Worm (Caenorhabditis elegans) whole organism, L4 larva: Measurements from ENCODE around the gene M110.3.

ENCODE experiments used
- F37D6.2 ChIP-seq: sonication (generic microtip); optimal IDR thresholded peaks from 2 replicates; lab custom pipeline; 2016; ENCODE audit warnings: mild to moderate bottlenecking, missing genetic modification characterization, missing compliant biosample characterization
- F44E2.7 ChIP-seq: fragments of 200-800 bp; sonication (Bioruptor generic); IDR thresholded peaks from 2 replicates; pipeline ENCODE4 v2.1.2; 2022; ENCODE audit warnings: missing genetic modification characterization, missing compliant biosample characterization
- T20F7.1 ChIP-seq: fragments of 200-800 bp; sonication (Bioruptor generic); optimal IDR thresholded peaks from 2 replicates; lab custom pipeline; 2018; ENCODE audit warnings: mild to moderate bottlenecking, missing genetic modification characterization, missing compliant biosample characterization
- Y5F2A.4 ChIP-seq: fragments of 200-800 bp; sonication (Bioruptor generic); optimal IDR thresholded peaks from 2 replicates; lab custom pipeline; 2018; ENCODE audit warnings: mild to moderate bottlenecking, missing genetic modification characterization, missing compliant biosample characterization
- aha-1 ChIP-seq: fragments of 150-350 bp; peaks from one replicate; lab custom pipeline; 2014; ENCODE audit warnings: missing biosample characterization, missing genetic modification characterization
- ama-1 ChIP-seq: fragments of 150-350 bp; optimal IDR thresholded peaks from 2 replicates; lab custom pipeline; 2014; ENCODE audit warnings: inconsistent platforms, mixed read lengths
- arid-1 ChIP-seq: fragments of 200-800 bp; sonication (Bioruptor generic); conservative IDR thresholded peaks from 2 replicates; pipeline ENCODE4 v1.3.6; 2022; ENCODE audit warnings: missing genetic modification reagents, missing genetic modification characterization, missing compliant biosample characterization
- ceh-32 ChIP-seq: sonication (generic microtip); optimal IDR thresholded peaks from 2 replicates; lab custom pipeline; 2016; ENCODE audit warnings: mild to moderate bottlenecking, missing genetic modification characterization, missing compliant biosample characterization; ENCODE audit not compliant: poor library complexity
- ceh-44 ChIP-seq: fragments of 200-800 bp; sonication (Bioruptor generic); IDR thresholded peaks from 2 replicates; pipeline ENCODE4 v1.3.6; 2022; ENCODE audit warnings: missing genetic modification reagents, missing genetic modification characterization, missing compliant biosample characterization
- ces-1 ChIP-seq: fragments of 150-350 bp; sonication (generic microtip); optimal IDR thresholded peaks from 4 replicates; lab custom pipeline; 2014; ENCODE audit warnings: missing biosample characterization, missing genetic modification reagents, missing genetic modification characterization
- cey-2 ChIP-seq: sonication (generic microtip); optimal IDR thresholded peaks from 3 replicates; lab custom pipeline; 2017; ENCODE audit warnings: missing genetic modification characterization, mild to moderate bottlenecking, missing compliant biosample characterization, antibody characterized with exemption, borderline replicate concordance; ENCODE audit not compliant: insufficient read depth
- daf-12 ChIP-seq: fragments of 150-350 bp; optimal IDR thresholded peaks from 2 replicates; lab custom pipeline; 2014; ENCODE audit warnings: missing biosample characterization, missing genetic modification reagents, missing genetic modification characterization
- daf-16 ChIP-seq, 3 experiments: sonication (generic microtip); optimal IDR thresholded peaks; 2 replicates each; lab custom pipeline; 2016 to 2017; ENCODE audit warnings: missing genetic modification characterization in 3 of 3, missing genetic modification reagents in 3 of 3, mild to moderate bottlenecking in 2 of 3, missing compliant biosample characterization in 2 of 3, missing biosample characterization in 1 of 3, moderate library complexity in 1 of 3
- daf-8 ChIP-seq: fragments of 200-800 bp; sonication (Bioruptor generic); IDR thresholded peaks from 2 replicates; pipeline ENCODE4 v1.3.6; 2022; ENCODE audit warnings: missing genetic modification characterization, missing compliant biosample characterization
- egl-43 ChIP-seq: fragments of 200-800 bp; sonication (Bioruptor generic); IDR thresholded peaks from 2 replicates; pipeline ENCODE4 v1.3.6; 2022; ENCODE audit warnings: missing genetic modification reagents, missing genetic modification characterization, missing compliant biosample characterization
- fos-1 ChIP-seq: fragments of 150-350 bp; optimal IDR thresholded peaks from 2 replicates; lab custom pipeline; 2014; ENCODE audit warnings: missing biosample characterization, missing genetic modification characterization
- lin-38 ChIP-seq: fragments of 200-800 bp; sonication (Bioruptor generic); IDR thresholded peaks from 2 replicates; pipeline ENCODE4 v1.3.6; 2022; ENCODE audit warnings: missing genetic modification reagents, missing genetic modification characterization, missing compliant biosample characterization
- madf-5 ChIP-seq, 2 experiments: fragments of 200-800 bp; sonication (Bioruptor generic); IDR thresholded peaks; 2 replicates each; pipeline ENCODE4 v1.3.6; 2022; ENCODE audit warnings: missing compliant biosample characterization in 2 of 2, missing genetic modification characterization in 2 of 2
- mxl-2 ChIP-seq: fragments of 200-800 bp; sonication (Bioruptor generic); conservative IDR thresholded peaks from 2 replicates; pipeline ENCODE4 v1.3.6; 2022; ENCODE audit warnings: missing genetic modification reagents, missing genetic modification characterization, missing compliant biosample characterization
- nhr-10 ChIP-seq: fragments of 150-350 bp; optimal IDR thresholded peaks from 2 replicates; lab custom pipeline; 2014; ENCODE audit warnings: missing biosample characterization, missing genetic modification characterization
- nhr-111 ChIP-seq: fragments of 200-800 bp; sonication (Bioruptor generic); optimal IDR thresholded peaks from 2 replicates; lab custom pipeline; 2018; ENCODE audit warnings: mild to moderate bottlenecking, missing genetic modification characterization, missing compliant biosample characterization
- nhr-237 ChIP-seq: sonication (generic microtip); optimal IDR thresholded peaks from 2 replicates; lab custom pipeline; 2017; ENCODE audit warnings: missing biosample characterization, missing genetic modification characterization
- nhr-28 ChIP-seq: fragments of 150-350 bp; optimal IDR thresholded peaks from 2 replicates; lab custom pipeline; 2014; ENCODE audit warnings: missing biosample characterization, missing genetic modification characterization
- nhr-42 ChIP-seq: fragments of 200-800 bp; sonication (Bioruptor generic); IDR thresholded peaks from 2 replicates; pipeline ENCODE4 v1.3.6; 2022; ENCODE audit warnings: missing genetic modification characterization, missing compliant biosample characterization
- pha-4 ChIP-seq, 2 experiments: fragments of 150-350 bp in 1 of 2; fragments of 200-800 bp in 1 of 2; sonication (Bioruptor generic) in 1 of 2; IDR thresholded peaks in 1 of 2; optimal IDR thresholded peaks in 1 of 2; 2 replicates each; pipeline versions ENCODE4 v1.3.6 to Lab custom; 2014 to 2022; ENCODE audit warnings: missing genetic modification characterization in 2 of 2, missing genetic modification reagents in 2 of 2, missing biosample characterization in 1 of 2, missing compliant biosample characterization in 1 of 2
- pqm-1 ChIP-seq: sonication (generic microtip); optimal IDR thresholded peaks from 2 replicates; lab custom pipeline; 2017; ENCODE audit warnings: missing biosample characterization, missing genetic modification characterization
- sdz-12 ChIP-seq: fragments of 200-800 bp; sonication (Bioruptor generic); optimal IDR thresholded peaks from 2 replicates; lab custom pipeline; 2018; ENCODE audit warnings: mild to moderate bottlenecking, missing genetic modification characterization, missing compliant biosample characterization
- set-16 ChIP-seq: fragments of 200-800 bp; sonication (Bioruptor generic); IDR thresholded peaks from 2 replicates; pipeline ENCODE4 v1.3.6; 2022; ENCODE audit warnings: missing genetic modification reagents, missing genetic modification characterization, missing compliant biosample characterization
- unc-39 ChIP-seq: sonication (generic microtip); optimal IDR thresholded peaks from 2 replicates; lab custom pipeline; 2017; ENCODE audit warnings: missing biosample characterization, missing genetic modification characterization
- unc-62 ChIP-seq, 3 experiments: fragments of 150-350 bp in 1 of 3; sonication (generic microtip); optimal IDR thresholded peaks in 2 of 3; peaks in 1 of 3; 1 replicate in 1 of 3; 2 replicates in 2 of 3; lab custom pipeline; 2014 to 2017; ENCODE audit warnings: missing biosample characterization in 3 of 3, missing genetic modification characterization in 3 of 3, missing genetic modification reagents in 3 of 3, missing genotype in 1 of 3
- vab-7 ChIP-seq: fragments of 200-800 bp; sonication (Bioruptor generic); IDR thresholded peaks from 2 replicates; pipeline ENCODE4 v1.3.6; 2022; ENCODE audit warnings: missing genetic modification reagents, missing genetic modification characterization, missing compliant biosample characterization
- zfp-3 ChIP-seq: fragments of 200-800 bp; sonication (Bioruptor generic); conservative IDR thresholded peaks from 2 replicates; pipeline ENCODE4 v1.3.6; 2022; ENCODE audit warnings: missing genetic modification reagents, missing genetic modification characterization, missing compliant biosample characterization

M110.3 gene

ce11 chrII:8209476-8209875 is 6.9 kb downstream of the M110.3 start, which contains the start of gene M110.8:
M110.8 (minus strand) TSS chrII:8209576.
- TF ChIP-seq mxl-2 (GFP tag; lab: Robert Waterston, UW) = no peak
- TF ChIP-seq fos-1 (tag; lab: Kevin White, UChicago) = no peak
- no peak for TF ChIP-seq nhr-42 (GFP tag; lab: Robert Waterston, UW)
- no peak for TF ChIP-seq nhr-28 (tag; lab: Kevin White, UChicago)
- no peak for TF ChIP-seq cey-2 (tag; lab: Kevin White, UChicago)
- no peak for TF ChIP-seq nhr-10 (tag; lab: Kevin White, UChicago)
- no peak for TF ChIP-seq egl-43
- no peak for TF ChIP-seq nhr-237 (tag; lab: Kevin White, UChicago)
- TF ChIP-seq arid-1 = no peak
- no peak for TF ChIP-seq lin-38 (GFP tag; lab: Robert Waterston, UW)
- TF ChIP-seq set-16 (GFP tag; lab: Robert Waterston, UW) = no peak
- no peak for TF ChIP-seq daf-12
- TF ChIP-seq madf-5 (GFP tag; IDR thresholded peaks at IDR 0.05; lab: Robert Waterston, UW) = no peak
- TF ChIP-seq daf-16 (GFP tag; optimal IDR thresholded peaks at IDR 0.05; lab: Kevin White, UChicago) = no peak
- no peak for TF ChIP-seq daf-16 (tag; optimal IDR thresholded peaks at IDR 0.05; lab: Kevin White, UChicago)
- TF ChIP-seq F44E2.7 (GFP tag; lab: Robert Waterston, UW) = no peak

ce11 chrII:8205612-8206011 is 10.8 kb downstream of the M110.3 start:
- TF ChIP-seq ceh-32 (tag; lab: Kevin White, UChicago) (no peak), sdz-12 (GFP tag; lab: Kevin White, UChicago) (no peak), pqm-1 (tag; lab: Kevin White, UChicago) (peak; percentile 40), unc-62 (GFP tag; optimal IDR thresholded peaks at IDR 0.05 in 1 of 2; lab: Kevin White, UChicago) (no peak), unc-62 (tag; optimal IDR thresholded peaks at IDR 0.05; lab: Kevin White, UChicago) (no peak), nhr-28 (tag; lab: Kevin White, UChicago) (peak; percentile 59), daf-16 (GFP tag; optimal IDR thresholded peaks at IDR 0.05; lab: Kevin White, UChicago) (no peak), daf-16 (tag; optimal IDR thresholded peaks at IDR 0.05; lab: Kevin White, UChicago) (peak; percentile 2)

ce11 chrII:8204039-8204438 is 12.4 kb downstream of the M110.3 start, which contains the start of gene col-76:
col-76 (plus strand) TSS chrII:8204339.
- TF ChIP-seq daf-12 = no peak
- no peak for TF ChIP-seq ama-1 (lab: Kevin White, UChicago)
- no peak for TF ChIP-seq daf-8 (GFP tag; lab: Robert Waterston, UW)
- no peak for TF ChIP-seq nhr-42 (GFP tag; lab: Robert Waterston, UW)
- no peak for TF ChIP-seq nhr-111 (GFP tag; lab: Kevin White, UChicago)
- TF ChIP-seq nhr-10 (tag; lab: Kevin White, UChicago) = no peak
- TF ChIP-seq Y5F2A.4 (GFP tag; lab: Kevin White, UChicago) = no peak
- TF ChIP-seq zfp-3 (GFP tag; lab: Robert Waterston, UW) = no peak
- no peak for TF ChIP-seq unc-39
- TF ChIP-seq daf-16 (GFP tag; optimal IDR thresholded peaks at IDR 0.05; lab: Kevin White, UChicago) = no peak
- TF ChIP-seq daf-16 (tag; optimal IDR thresholded peaks at IDR 0.05; lab: Kevin White, UChicago) = no peak
- no peak for TF ChIP-seq ceh-44 (GFP tag; lab: Robert Waterston, UW)
- TF ChIP-seq pha-4 (GFP tag; IDR thresholded peaks at IDR 0.05; lab: Robert Waterston, UW) = no peak
- no peak for TF ChIP-seq pha-4 (tag; optimal IDR thresholded peaks at IDR 0.05; lab: Kevin White, UChicago)
- no peak for TF ChIP-seq vab-7 (GFP tag; lab: Robert Waterston, UW)
- TF ChIP-seq ces-1 (GFP tag; lab: Kevin White, UChicago) = no peak
- no peak for TF ChIP-seq F37D6.2

ce11 chrII:8199803-8200202 is 16.6 kb downstream of the M110.3 start:
- TF ChIP-seq T20F7.1 (no peak), aha-1 (tag; lab: Kevin White, UChicago) (peak; percentile 78)
- TF ChIP-seq, all 104 proteins: peak for 1
